Worm (Caenorhabditis elegans): ENCODE data around the gene str-182.

- TF ChIP-seq W03F9.2 (tag; optimal IDR thresholded peaks at IDR 0.05): no peak
- no peak for TF ChIP-seq him-1 (tag; optimal IDR thresholded peaks at IDR 0.05)
Measured at ce11 chrV:10229222-10229879, 3.9 kb downstream of the str-182 start, which contains the start of the genes pyt-1 and fipr-7.

Measured in whole organism, L4/young adult.